Worm (Caenorhabditis elegans): Measurements from ENCODE around the gene sqv-2.

DNA sequence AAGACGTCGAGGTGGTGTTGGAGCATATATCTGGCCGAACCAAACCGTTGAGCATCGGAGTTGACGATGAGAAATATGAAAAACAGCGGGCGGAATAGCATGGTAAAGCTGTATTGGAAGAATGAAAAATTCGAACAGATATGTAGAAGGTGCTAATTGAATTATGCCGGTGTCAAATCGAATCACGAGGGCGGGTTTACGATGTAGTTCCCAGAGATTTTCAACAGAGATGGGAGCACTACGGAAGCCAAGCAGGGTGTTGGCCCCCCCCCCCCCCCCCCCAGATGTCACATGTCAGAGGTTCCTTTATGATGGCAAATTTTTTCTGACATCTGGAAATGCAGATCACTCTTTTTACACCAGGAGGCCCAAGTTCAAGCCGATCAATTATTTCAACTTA lies 51.1 kb downstream of the sqv-2 start, which contains the start of gene Y110A2AL.7:
- TF ChIP-seq zag-1 (tag; optimal IDR thresholded peaks at IDR 0.05) (no peak), jun-1 (tag; optimal IDR thresholded peaks at IDR 0.05) (no peak), nhr-23 (tag; optimal IDR thresholded peaks at IDR 0.05) (no peak)

All from whole organism, L3 larva.